Worm (Caenorhabditis elegans): Measurements from ENCODE around the gene hpo-34.

Gene hpo-34

ce11 chrX:11482637-11483036 lies 36.2 kb downstream of the hpo-34 start:
- TF ChIP-seq lin-38 (GFP tag; IDR thresholded peaks at IDR 0.05) (no peak; the same call in 1 of the 2 replicates), hlh-30 (tag; optimal IDR thresholded peaks at IDR 0.05; ENCODE audit: insufficient read depth) (peak; percentile 25), zfp-2 (tag; optimal IDR thresholded peaks at IDR 0.05) (no peak), attf-4 (tag; optimal IDR thresholded peaks at IDR 0.05) (no peak), T26A8.4 (GFP tag; IDR thresholded peaks at IDR 0.05) (no peak), T20F7.1 (GFP tag; optimal IDR thresholded peaks at IDR 0.05) (no peak), daf-16 (GFP tag; optimal IDR thresholded peaks at IDR 0.05) (no peak), daf-16 (tag; optimal IDR thresholded peaks at IDR 0.05) (peak; percentile 54), fos-1 (tag; optimal IDR thresholded peaks at IDR 0.05) (no peak), nhr-48 (tag; optimal IDR thresholded peaks at IDR 0.05) (peak; percentile 42), ZK337.2 (GFP tag; IDR thresholded peaks at IDR 0.05) (no peak), daf-19 (GFP tag; conservative IDR thresholded peaks at IDR 0.05) (no peak), lin-13 (GFP tag; optimal IDR thresholded peaks at IDR 0.05) (peak; percentile 49), mdl-1 (tag; optimal IDR thresholded peaks at IDR 0.05) (peak in 1 of 2 experiments; percentile 54), lim-7 (GFP tag; IDR thresholded peaks at IDR 0.05) (no peak), lsy-2 (tag; optimal IDR thresholded peaks at IDR 0.05) (peak in 1 of 2 experiments; percentile 29), hlh-11 (tag; optimal IDR thresholded peaks at IDR 0.05) (peak; percentile 88), nhr-11 (tag; optimal IDR thresholded peaks at IDR 0.05) (peak; percentile 2), mes-2 (tag; optimal IDR thresholded peaks at IDR 0.05; ENCODE audit: poor library complexity, severe bottlenecking) (peak; percentile 32), nhr-28 (tag; optimal IDR thresholded peaks at IDR 0.05) (peak; percentile 91), gei-8 (GFP tag; optimal IDR thresholded peaks at IDR 0.05) (no peak), duxl-1 (tag; optimal IDR thresholded peaks at IDR 0.05; ENCODE audit: poor library complexity) (no peak), nhr-77 (tag; optimal IDR thresholded peaks at IDR 0.05) (peak; percentile 51), vab-7 (GFP tag; IDR thresholded peaks at IDR 0.05) (no peak), set-16 (GFP tag; IDR thresholded peaks at IDR 0.05) (no peak), spr-1 (tag; optimal IDR thresholded peaks at IDR 0.05) (no peak), pha-4 (GFP tag; IDR thresholded peaks at IDR 0.05) (peak; percentile 49; the same call in 1 of the 2 replicates), pha-4 (tag; optimal IDR thresholded peaks at IDR 0.05) (peak; percentile 89), zfp-3 (GFP tag; conservative IDR thresholded peaks at IDR 0.05) (no peak), tra-1 (GFP tag; IDR thresholded peaks at IDR 0.05) (peak; percentile 33; the same call in 1 of the 2 replicates), pqm-1 (tag; optimal IDR thresholded peaks at IDR 0.05) (peak; percentile 82), R02D3.7 (tag; optimal IDR thresholded peaks at IDR 0.05) (no peak), nhr-10 (tag; optimal IDR thresholded peaks at IDR 0.05) (peak; percentile 26), unc-62 (GFP tag; optimal IDR thresholded peaks at IDR 0.05 in 1 of 2) (peak in 1 of 2 experiments; percentile 12), unc-62 (tag; optimal IDR thresholded peaks at IDR 0.05) (no peak), Y75B8A.6 (GFP tag; IDR thresholded peaks at IDR 0.05) (no peak), snpc-4 (tag; optimal IDR thresholded peaks at IDR 0.05) (no peak), mep-1 (tag; optimal IDR thresholded peaks at IDR 0.05) (peak; percentile 61), hmg-1.1 (GFP tag; IDR thresholded peaks at IDR 0.05) (peak; percentile 30; the same call in 1 of the 2 replicates), hif-1 (tag; optimal IDR thresholded peaks at IDR 0.05) (no peak), ces-1 (GFP tag; optimal IDR thresholded peaks at IDR 0.05) (no peak), egl-43 (GFP tag; IDR thresholded peaks at IDR 0.05) (peak; percentile 41; the same call in 1 of the 2 replicates), ceh-20 (GFP tag; IDR thresholded peaks at IDR 0.05) (no peak), dmd-6 (GFP tag; IDR thresholded peaks at IDR 0.05) (peak; percentile 84), ceh-62 (tag; optimal IDR thresholded peaks at IDR 0.05) (no peak), dmd-8 (GFP tag; IDR thresholded peaks at IDR 0.05) (no peak), dve-1 (tag; optimal IDR thresholded peaks at IDR 0.05; ENCODE audit: insufficient read depth) (peak; percentile 79)

All from whole organism, L4 larva.